Fruit fly (Drosophila melanogaster) S2 (cell line): ENCODE data around the gene Spc25.

Experiments used
- CG8478 ChIP-seq: fragments of >200 bp; optimal IDR thresholded peaks from 2 replicates; lab custom pipeline; 2018
- CTCF ChIP-seq, 2 experiments: fragments of >200 bp; optimal IDR thresholded peaks; 2 replicates each; lab custom pipeline; 2018

The Spc25 gene

dm6 chr3R:13012351-13012750 lies 50.8 kb downstream of the Spc25 start:
- no peak for TF ChIP-seq CG8478 (lab: Kevin White, UChicago)
- no peak for TF ChIP-seq CTCF (optimal IDR thresholded peaks at IDR 0.05; lab: Kevin White, UChicago)
